Worm (Caenorhabditis elegans) whole organism, mixed stage, embryonic: ENCODE results near the gene lsd-1.

Experiments
- ces-1 ChIP-seq: fragments of 150-350 bp; optimal IDR thresholded peaks from 2 replicates; lab custom pipeline; 2014; ENCODE audit warnings: missing biosample characterization, missing genetic modification reagents, missing genetic modification characterization
- cnd-1 ChIP-seq: fragments of 200-800 bp; sonication (Bioruptor generic); optimal IDR thresholded peaks from 2 replicates; lab custom pipeline; 2018; ENCODE audit warnings: mild to moderate bottlenecking, missing genetic modification characterization, missing compliant biosample characterization
- elt-1 ChIP-seq: sonication (generic microtip); optimal IDR thresholded peaks from 2 replicates; lab custom pipeline; 2017; ENCODE audit warnings: missing genetic modification characterization, mild to moderate bottlenecking, missing compliant biosample characterization, antibody characterized with exemption, moderate library complexity, borderline replicate concordance; ENCODE audit not compliant: insufficient read depth
- elt-3 ChIP-seq: fragments of 150-350 bp; optimal IDR thresholded peaks from 2 replicates; lab custom pipeline; 2014; ENCODE audit warnings: missing biosample characterization, missing genetic modification characterization
- lin-13 ChIP-seq: fragments of 150-350 bp; optimal IDR thresholded peaks from 2 replicates; lab custom pipeline; 2014; ENCODE audit warnings: missing biosample characterization, missing genetic modification characterization
- lsy-2 ChIP-seq: fragments of 150-350 bp; optimal IDR thresholded peaks from 2 replicates; lab custom pipeline; 2014; ENCODE audit warnings: missing biosample characterization, missing genetic modification characterization
- nhr-28 ChIP-seq: fragments of 150-350 bp; optimal IDR thresholded peaks from 2 replicates; lab custom pipeline; 2014; ENCODE audit warnings: missing biosample characterization, missing genetic modification characterization
- pha-4 ChIP-seq: fragments of 150-350 bp; optimal IDR thresholded peaks from 2 replicates; lab custom pipeline; 2018; ENCODE audit warnings: missing biosample characterization, missing genetic modification reagents, missing genetic modification characterization
- sptf-1 ChIP-seq: sonication (generic microtip); optimal IDR thresholded peaks from 2 replicates; lab custom pipeline; 2017; ENCODE audit warnings: mild to moderate bottlenecking, missing genetic modification characterization, moderate library complexity, missing compliant biosample characterization
- tbx-8 ChIP-seq: fragments of 200-800 bp; sonication (Bioruptor generic); optimal IDR thresholded peaks from 2 replicates; lab custom pipeline; 2018; ENCODE audit warnings: mild to moderate bottlenecking, missing genetic modification characterization, moderate library complexity, missing compliant biosample characterization
- unc-62 ChIP-seq: fragments of 150-350 bp; optimal IDR thresholded peaks from 2 replicates; lab custom pipeline; 2014; ENCODE audit warnings: missing biosample characterization, missing genetic modification reagents, missing genetic modification characterization

DNA sequence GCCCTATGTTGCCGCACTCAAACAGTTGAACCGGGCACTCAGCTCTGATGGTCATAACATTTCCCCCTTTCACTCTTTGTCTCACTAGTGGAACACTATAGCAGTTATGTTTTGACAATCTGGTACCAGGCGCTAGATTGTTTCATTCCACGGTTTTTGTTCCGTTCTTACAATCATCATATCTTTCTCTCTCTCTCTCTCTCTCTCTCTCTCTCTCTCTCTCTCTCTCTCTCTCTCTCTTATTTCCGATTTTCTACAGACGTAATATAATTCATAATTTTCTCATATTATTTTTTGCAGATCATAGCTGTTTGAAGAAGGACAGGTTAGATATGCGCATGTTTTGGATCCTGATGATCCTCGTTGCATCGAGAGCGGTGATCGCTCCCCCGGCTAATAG lies 34.8 kb upstream of the lsd-1 start, which contains the start of gene Y62H9A.12:
- no peak for TF ChIP-seq pha-4
- no peak for TF ChIP-seq tbx-8 (GFP tag; lab: Kevin White, UChicago)
- no peak for TF ChIP-seq unc-62 (GFP tag; lab: Kevin White, UChicago)
- TF ChIP-seq lin-13, result no peak
- no peak for TF ChIP-seq elt-1
- no peak for TF ChIP-seq nhr-28
- TF ChIP-seq ces-1 (GFP tag; lab: Kevin White, UChicago), result no peak
- TF ChIP-seq sptf-1 (tag; lab: Kevin White, UChicago), result no peak
- no peak for TF ChIP-seq lsy-2 (tag; lab: Kevin White, UChicago)
- TF ChIP-seq cnd-1 (tag; lab: Kevin White, UChicago), result no peak
- TF ChIP-seq elt-3 (tag; lab: Kevin White, UChicago), result no peak
